Fruit fly (Drosophila melanogaster): ENCODE data around the gene CG5245.

dm6 chr3R:12435948-12436347, 6.6 kb downstream of the CG5245 start, which contains the start of gene Desat2:
- no peak for TF ChIP-seq D1 (tag; optimal IDR thresholded peaks at IDR 0.05)
- TF ChIP-seq Snoo (tag; optimal IDR thresholded peaks at IDR 0.05), result no peak
- TF ChIP-seq gl (tag; optimal IDR thresholded peaks at IDR 0.05), result no peak
- TF ChIP-seq fd96Ca (GFP tag; IDR thresholded peaks at IDR 0.05), result no peak
- TF ChIP-seq rn (GFP tag; IDR thresholded peaks at IDR 0.05), result no peak
- TF ChIP-seq CG17806 (tag; optimal IDR thresholded peaks at IDR 0.05), result no peak
- TF ChIP-seq CG8301 (tag; optimal IDR thresholded peaks at IDR 0.05), result no peak
- no peak for TF ChIP-seq CG13204 (GFP tag; optimal IDR thresholded peaks at IDR 0.05)
